Worm (Caenorhabditis elegans) whole organism, L1 larva: ENCODE results near the gene col-44.

Experiments
- F16B12.6 ChIP-seq: fragments of 150-350 bp; optimal IDR thresholded peaks from 2 replicates; lab custom pipeline; 2014; ENCODE audit warnings: missing biosample characterization, missing genetic modification characterization
- Y116A8C.19 ChIP-seq: sonication (generic microtip); optimal IDR thresholded peaks from 2 replicates; lab custom pipeline; 2016; ENCODE audit warnings: missing compliant biosample characterization, missing genetic modification characterization, borderline replicate concordance
- aha-1 ChIP-seq: fragments of 150-350 bp; optimal IDR thresholded peaks from 2 replicates; lab custom pipeline; 2014; ENCODE audit warnings: missing biosample characterization, missing genetic modification characterization
- ama-1 ChIP-seq: fragments of 150-350 bp; optimal IDR thresholded peaks from 2 replicates; lab custom pipeline; 2014
- blmp-1 ChIP-seq: fragments of 150-350 bp; optimal IDR thresholded peaks from 2 replicates; lab custom pipeline; 2014; ENCODE audit warnings: missing biosample characterization, missing genetic modification characterization
- ceh-63 ChIP-seq: fragments of 200-800 bp; sonication (Bioruptor generic); optimal IDR thresholded peaks from 2 replicates; lab custom pipeline; 2018; ENCODE audit warnings: mild to moderate bottlenecking, missing genetic modification characterization, missing compliant biosample characterization
- dpl-1 ChIP-seq, 3 experiments: fragments of 150-350 bp in 2 of 3; sonication (generic microtip) in 1 of 3; optimal IDR thresholded peaks; 2 replicates each; lab custom pipeline; 2014 to 2017; ENCODE audit warnings: missing biosample characterization in 3 of 3, missing genetic modification characterization in 3 of 3, missing genetic modification reagents in 3 of 3
- dsc-1 ChIP-seq: sonication (generic microtip); optimal IDR thresholded peaks from 2 replicates; lab custom pipeline; 2016; ENCODE audit warnings: mild to moderate bottlenecking, missing genetic modification characterization, missing compliant biosample characterization
- efl-1 ChIP-seq, 4 experiments: fragments of 150-350 bp; optimal IDR thresholded peaks in 3 of 4; peaks in 1 of 4; 1 replicate in 1 of 4; 2 replicates in 3 of 4; lab custom pipeline; 2014; ENCODE audit warnings: missing biosample characterization in 2 of 4, missing genetic modification characterization in 2 of 4, missing genetic modification reagents in 2 of 4
- elt-3 ChIP-seq, 6 experiments: fragments of 150-350 bp in 1 of 6; sonication (generic microtip); optimal IDR thresholded peaks; 2 replicates each; lab custom pipeline; 2017 to 2018; ENCODE audit warnings: missing biosample characterization in 6 of 6, missing genetic modification characterization in 6 of 6, inconsistent platforms in 1 of 6
- ets-5 ChIP-seq: fragments of 200-800 bp; sonication (Bioruptor generic); IDR thresholded peaks from 2 replicates; pipeline ENCODE4 v1.3.6; 2022; ENCODE audit warnings: missing genetic modification characterization, missing compliant biosample characterization
- hpl-2 ChIP-seq: fragments of 150-350 bp; optimal IDR thresholded peaks from 2 replicates; lab custom pipeline; 2014; ENCODE audit warnings: missing biosample characterization, missing genetic modification reagents, missing genetic modification characterization
- lin-14 ChIP-seq: fragments of 200-800 bp; sonication (Bioruptor generic); optimal IDR thresholded peaks from 2 replicates; lab custom pipeline; 2018; ENCODE audit warnings: mild to moderate bottlenecking, missing genetic modification characterization, moderate library complexity, missing compliant biosample characterization
- lin-15B ChIP-seq: fragments of 150-350 bp; sonication (generic microtip); optimal IDR thresholded peaks from 3 replicates; lab custom pipeline; 2014; ENCODE audit warnings: missing biosample characterization, missing genetic modification characterization
- lin-39 ChIP-seq: fragments of 150-350 bp; optimal IDR thresholded peaks from 2 replicates; lab custom pipeline; 2014; ENCODE audit warnings: missing biosample characterization, missing genetic modification reagents, missing genetic modification characterization
- lsy-2 ChIP-seq, 2 experiments: fragments of 150-350 bp; optimal IDR thresholded peaks; 2 replicates each; lab custom pipeline; 2014; ENCODE audit warnings: missing biosample characterization in 2 of 2, missing genetic modification characterization in 2 of 2
- mef-2 ChIP-seq: fragments of 150-350 bp; optimal IDR thresholded peaks from 2 replicates; lab custom pipeline; 2014; ENCODE audit warnings: missing biosample characterization, missing genetic modification characterization
- nhr-12 ChIP-seq: sonication (generic microtip); optimal IDR thresholded peaks from 2 replicates; lab custom pipeline; 2017; ENCODE audit warnings: missing biosample characterization, missing genetic modification characterization
- nhr-19 ChIP-seq: fragments of 200-800 bp; sonication (Bioruptor generic); conservative IDR thresholded peaks from 2 replicates; pipeline ENCODE4 v1.3.6; 2022; ENCODE audit warnings: missing genetic modification characterization, missing compliant biosample characterization
- nhr-20 ChIP-seq: sonication (generic microtip); optimal IDR thresholded peaks from 2 replicates; lab custom pipeline; 2016; ENCODE audit warnings: mild to moderate bottlenecking, missing genetic modification characterization, missing compliant biosample characterization
- nhr-237 ChIP-seq: fragments of 150-350 bp; optimal IDR thresholded peaks from 2 replicates; lab custom pipeline; 2014; ENCODE audit warnings: missing biosample characterization, missing genetic modification characterization
- nhr-28 ChIP-seq: fragments of 150-350 bp; optimal IDR thresholded peaks from 2 replicates; lab custom pipeline; 2014; ENCODE audit warnings: missing biosample characterization, missing genetic modification characterization
- nhr-47 ChIP-seq: sonication (generic microtip); optimal IDR thresholded peaks from 2 replicates; lab custom pipeline; 2016; ENCODE audit warnings: mild to moderate bottlenecking, missing genetic modification characterization, moderate library complexity, missing compliant biosample characterization
- nhr-71 ChIP-seq: sonication (generic microtip); optimal IDR thresholded peaks from 2 replicates; lab custom pipeline; 2016; ENCODE audit warnings: mild to moderate bottlenecking, missing genetic modification characterization, moderate library complexity, missing compliant biosample characterization
- nhr-84 ChIP-seq: sonication (generic microtip); optimal IDR thresholded peaks from 2 replicates; lab custom pipeline; 2017; ENCODE audit warnings: missing biosample characterization, missing genetic modification characterization
- pag-3 ChIP-seq: sonication (generic microtip); optimal IDR thresholded peaks from 2 replicates; lab custom pipeline; 2017; ENCODE audit warnings: missing genetic modification characterization, mild to moderate bottlenecking, missing compliant biosample characterization, antibody characterized with exemption, borderline replicate concordance; ENCODE audit not compliant: insufficient read depth
- pax-3 ChIP-seq: fragments of 200-800 bp; sonication (Bioruptor generic); optimal IDR thresholded peaks from 2 replicates; lab custom pipeline; 2018; ENCODE audit warnings: mild to moderate bottlenecking, missing genetic modification characterization, moderate library complexity, missing compliant biosample characterization
- pqm-1 ChIP-seq: sonication (generic microtip); optimal IDR thresholded peaks from 3 replicates; lab custom pipeline; 2017; ENCODE audit warnings: missing biosample characterization, missing genetic modification characterization
- rnt-1 ChIP-seq: sonication (generic microtip); optimal IDR thresholded peaks from 2 replicates; lab custom pipeline; 2016; ENCODE audit warnings: mild to moderate bottlenecking, missing genetic modification characterization, moderate library complexity, missing compliant biosample characterization
- snu-23 ChIP-seq: sonication (generic microtip); optimal IDR thresholded peaks from 2 replicates; lab custom pipeline; 2016; ENCODE audit warnings: missing genetic modification characterization, missing compliant biosample characterization
- sptf-1 ChIP-seq: fragments of 150-350 bp; optimal IDR thresholded peaks from 2 replicates; lab custom pipeline; 2014; ENCODE audit warnings: missing biosample characterization, missing genetic modification characterization
- swsn-7 ChIP-seq: sonication (generic microtip); optimal IDR thresholded peaks from 2 replicates; lab custom pipeline; 2016; ENCODE audit warnings: missing genetic modification characterization, missing compliant biosample characterization
- unc-130 ChIP-seq: fragments of 150-350 bp; optimal IDR thresholded peaks from 2 replicates; lab custom pipeline; 2017; ENCODE audit warnings: missing biosample characterization, missing genetic modification characterization, inconsistent platforms
- unc-30 ChIP-seq: sonication (generic microtip); optimal IDR thresholded peaks from 2 replicates; lab custom pipeline; 2017; ENCODE audit warnings: missing biosample characterization, missing genetic modification characterization
- unc-86 ChIP-seq: sonication (generic microtip); optimal IDR thresholded peaks from 2 replicates; lab custom pipeline; 2016; ENCODE audit warnings: missing genetic modification characterization, missing compliant biosample characterization
- unc-98 ChIP-seq: fragments of 200-800 bp; sonication (Bioruptor generic); IDR thresholded peaks from 2 replicates; pipeline ENCODE4 v1.3.6; 2022; ENCODE audit warnings: missing genetic modification characterization, missing compliant biosample characterization
- zag-1 ChIP-seq: fragments of 150-350 bp; optimal IDR thresholded peaks from 2 replicates; lab custom pipeline; 2014; ENCODE audit warnings: missing biosample characterization, missing genetic modification characterization
- zip-4 ChIP-seq: fragments of 200-800 bp; sonication (Bioruptor generic); optimal IDR thresholded peaks from 2 replicates; lab custom pipeline; 2018; ENCODE audit warnings: mild to moderate bottlenecking, missing genetic modification characterization, moderate library complexity, missing compliant biosample characterization

The col-44 gene

ce11 chrX:13550890-13551289, 40.4 kb upstream of the col-44 start, which contains the start of gene odr-1:
Gene odr-1 (minus strand): TSS chrX:13550990.
- no peak for TF ChIP-seq lin-15B (tag; lab: Kevin White, UChicago)
- no peak for TF ChIP-seq zip-4 (GFP tag; lab: Kevin White, UChicago)
- TF ChIP-seq nhr-47 (tag; lab: Kevin White, UChicago), result no peak
- no peak for TF ChIP-seq lin-14 (GFP tag; lab: Kevin White, UChicago)
- TF ChIP-seq elt-3 (tag; optimal IDR thresholded peaks at IDR 0.05; lab: Kevin White, UChicago), result no peak
- TF ChIP-seq nhr-237 (tag; lab: Kevin White, UChicago), result no peak
- no peak for TF ChIP-seq efl-1 (optimal IDR thresholded peaks at IDR 0.05; lab: Kevin White, UChicago)
- TF ChIP-seq efl-1 (GFP tag; optimal IDR thresholded peaks at IDR 0.05 in 1 of 2; lab: Kevin White, UChicago), result peak in 1 of 2 experiments; percentile 56

- peak; percentile 78 for TF ChIP-seq nhr-20 (tag; lab: Kevin White, UChicago)
- TF ChIP-seq pax-3 (tag; lab: Kevin White, UChicago), result no peak
- TF ChIP-seq sptf-1 (tag; lab: Kevin White, UChicago), result no peak
- TF ChIP-seq lin-14 (GFP tag; lab: Kevin White, UChicago), result peak; percentile 72
- TF ChIP-seq nhr-71 (tag; lab: Kevin White, UChicago), result peak; percentile 86
- peak; percentile 33 for TF ChIP-seq mef-2 (tag; lab: Kevin White, UChicago)
- no peak for TF ChIP-seq unc-86 (tag; lab: Kevin White, UChicago)
- peak; percentile 21 for TF ChIP-seq snu-23 (GFP tag; lab: Kevin White, UChicago)
- no peak for TF ChIP-seq ama-1 (lab: Kevin White, UChicago)
- no peak for TF ChIP-seq F16B12.6
- TF ChIP-seq dpl-1 (GFP tag; optimal IDR thresholded peaks at IDR 0.05; lab: Kevin White, UChicago), result no peak
- TF ChIP-seq rnt-1, result peak; percentile 71
- peak; percentile 51 for TF ChIP-seq nhr-19
Measured at ce11 chrX:13555098-13555497, 36.2 kb upstream of the col-44 start.

ce11 chrX:13556066-13556465, 35.2 kb upstream of the col-44 start, which contains the start of gene glb-20:
Gene glb-20 (minus strand): TSS chrX:13556166.
- no peak for TF ChIP-seq unc-130 (tag; lab: Kevin White, UChicago)

- TF ChIP-seq rnt-1, result peak; percentile 31
- peak; percentile 70 for TF ChIP-seq lin-14 (GFP tag; lab: Kevin White, UChicago)
- TF ChIP-seq nhr-71 (tag; lab: Kevin White, UChicago), result peak; percentile 41
- no peak for TF ChIP-seq ets-5
- no peak for TF ChIP-seq swsn-7 (tag; lab: Kevin White, UChicago)
- no peak for TF ChIP-seq sptf-1 (tag; lab: Kevin White, UChicago)
Measured at ce11 chrX:13558667-13559066, 32.6 kb upstream of the col-44 start.

- no peak for TF ChIP-seq Y116A8C.19 (tag; lab: Kevin White, UChicago)
- peak; percentile 22 for TF ChIP-seq mef-2 (tag; lab: Kevin White, UChicago)
- TF ChIP-seq nhr-19, result peak; percentile 14
- no peak for TF ChIP-seq dsc-1
- TF ChIP-seq nhr-20 (tag; lab: Kevin White, UChicago), result peak; percentile 7
- peak; percentile 32 for TF ChIP-seq lin-39
- peak; percentile 62 for TF ChIP-seq nhr-71 (tag; lab: Kevin White, UChicago)
- peak; percentile 62 for TF ChIP-seq pag-3 (tag; lab: Kevin White, UChicago)
- TF ChIP-seq nhr-84 (tag; lab: Kevin White, UChicago), result no peak
- peak; percentile 26 for TF ChIP-seq blmp-1 (tag; lab: Kevin White, UChicago)
- TF ChIP-seq pqm-1, result no peak
- TF ChIP-seq lin-15B (tag; lab: Kevin White, UChicago), result no peak
- peak; percentile 49 for TF ChIP-seq rnt-1
- no peak for TF ChIP-seq aha-1 (tag; lab: Kevin White, UChicago)
- no peak for TF ChIP-seq unc-98 (GFP tag; lab: Robert Waterston, UW)
- no peak for TF ChIP-seq ceh-63 (GFP tag; lab: Kevin White, UChicago)
- no peak for TF ChIP-seq nhr-28 (tag; lab: Kevin White, UChicago)
- TF ChIP-seq hpl-2 (GFP tag; lab: Kevin White, UChicago), result no peak
- TF ChIP-seq unc-30, result no peak
- TF ChIP-seq zag-1 (tag; lab: Kevin White, UChicago), result no peak
- TF ChIP-seq lsy-2 (tag; optimal IDR thresholded peaks at IDR 0.05; lab: Kevin White, UChicago), result peak in 1 of 2 experiments; percentile 9
- no peak for TF ChIP-seq nhr-12 (tag; lab: Kevin White, UChicago)
Measured at ce11 chrX:13561954-13562353, 29.3 kb upstream of the col-44 start.
